Worm (Caenorhabditis elegans): ENCODE results near the gene algn-9.

Gene algn-9

DNA sequence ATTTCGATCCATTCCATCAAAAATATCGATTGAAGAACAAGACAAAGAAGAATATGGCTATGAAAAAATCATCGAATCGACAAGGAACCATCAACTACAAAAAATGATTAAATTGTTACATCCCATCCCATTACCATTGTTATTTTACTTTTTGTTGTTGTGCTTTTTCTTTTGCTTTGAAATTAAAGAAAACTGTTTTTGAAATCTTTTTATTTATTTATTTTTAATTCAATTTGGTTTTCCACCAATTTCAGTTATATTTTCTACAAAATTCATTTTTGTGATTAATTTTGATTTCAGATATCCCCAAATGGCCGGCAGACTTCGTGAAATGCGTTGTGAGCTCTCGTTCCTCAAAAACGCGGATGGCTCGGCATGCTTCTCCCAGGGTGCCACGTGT is 8.3 kb downstream of the algn-9 start, which contains the start of gene crn-5:
Gene crn-5, plus strand, starts transcription at position 301 of the 400 bp plus-strand sequence.
- TF ChIP-seq zag-1 (tag; optimal IDR thresholded peaks at IDR 0.05) (no peak), nhr-20 (tag; optimal IDR thresholded peaks at IDR 0.05) (no peak), lin-14 (GFP tag; optimal IDR thresholded peaks at IDR 0.05) (no peak), hlh-17 (GFP tag; optimal IDR thresholded peaks at IDR 0.05; ENCODE audit: borderline replicate concordance) (no peak), isw-1 (GFP tag; IDR thresholded peaks at IDR 0.05) (no peak), ets-5 (GFP tag; IDR thresholded peaks at IDR 0.05) (no peak), hpl-2 (GFP tag; optimal IDR thresholded peaks at IDR 0.05) (no peak), unc-98 (GFP tag; IDR thresholded peaks at IDR 0.05) (no peak), ama-1 (optimal IDR thresholded peaks at IDR 0.05) (no peak), sox-4 (tag; optimal IDR thresholded peaks at IDR 0.05) (no peak), elt-3 (tag; optimal IDR thresholded peaks at IDR 0.05) (no peak), alr-1 (tag; optimal IDR thresholded peaks at IDR 0.05; ENCODE audit: borderline replicate concordance) (no peak), lin-39 (tag; optimal IDR thresholded peaks at IDR 0.05) (no peak), swsn-7 (tag; optimal IDR thresholded peaks at IDR 0.05) (no peak), C16A3.4 (tag; optimal IDR thresholded peaks at IDR 0.05) (no peak), lin-35 (GFP tag; optimal IDR thresholded peaks at IDR 0.05) (no peak), Y116A8C.19 (tag; optimal IDR thresholded peaks at IDR 0.05; ENCODE audit: borderline replicate concordance) (no peak), unc-62 (GFP tag; optimal IDR thresholded peaks at IDR 0.05) (no peak)

DNA sequence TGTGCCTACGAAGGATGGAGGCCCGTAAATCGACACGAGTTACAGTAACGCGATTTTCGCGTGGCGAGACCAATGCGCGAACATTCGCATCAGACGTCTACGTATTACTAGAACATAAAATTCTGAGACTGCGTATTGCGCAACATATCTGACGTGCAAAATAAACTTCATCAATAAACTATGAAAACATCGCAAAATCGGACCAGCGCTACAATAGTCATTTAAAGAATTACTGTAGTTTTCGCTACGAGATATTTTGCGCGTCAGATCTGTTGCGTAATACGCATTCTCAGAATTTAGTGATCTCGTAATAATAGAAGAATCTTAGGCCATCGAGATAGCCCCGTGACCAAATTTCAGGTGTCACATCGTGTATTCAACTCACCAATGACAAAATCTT is 10.2 kb downstream of the algn-9 start:
- no peak for TF ChIP-seq fkh-10 (GFP tag; optimal IDR thresholded peaks at IDR 0.05)
- TF ChIP-seq alr-1 (tag; optimal IDR thresholded peaks at IDR 0.05; ENCODE audit: borderline replicate concordance) = no peak
- no peak for TF ChIP-seq nhr-76 (tag; optimal IDR thresholded peaks at IDR 0.05)
- no peak for TF ChIP-seq tbx-2 (tag; optimal IDR thresholded peaks at IDR 0.05)
- no peak for TF ChIP-seq hpl-2 (GFP tag; optimal IDR thresholded peaks at IDR 0.05)
- no peak for TF ChIP-seq lin-35 (GFP tag; optimal IDR thresholded peaks at IDR 0.05)
- no peak for TF ChIP-seq nhr-47 (tag; optimal IDR thresholded peaks at IDR 0.05)
- TF ChIP-seq lsy-2 (tag; optimal IDR thresholded peaks at IDR 0.05) = no peak
- no peak for TF ChIP-seq blmp-1 (tag; optimal IDR thresholded peaks at IDR 0.05)
- no peak for TF ChIP-seq swsn-7 (tag; optimal IDR thresholded peaks at IDR 0.05)
- TF ChIP-seq ceh-63 (GFP tag; optimal IDR thresholded peaks at IDR 0.05) = no peak
- TF ChIP-seq xbp-1 (tag; optimal IDR thresholded peaks at IDR 0.05) = no peak
- TF ChIP-seq egl-13 (tag; optimal IDR thresholded peaks at IDR 0.05) = no peak
- no peak for TF ChIP-seq nhr-20 (tag; optimal IDR thresholded peaks at IDR 0.05)
- no peak for TF ChIP-seq snpc-4 (tag; optimal IDR thresholded peaks at IDR 0.05)
- no peak for TF ChIP-seq nhr-12 (tag; optimal IDR thresholded peaks at IDR 0.05)
- no peak for TF ChIP-seq hlh-4 (tag; optimal IDR thresholded peaks at IDR 0.05)
- no peak for TF ChIP-seq ceh-82 (tag; optimal IDR thresholded peaks at IDR 0.05)
- no peak for TF ChIP-seq lin-15B (tag; optimal IDR thresholded peaks at IDR 0.05)
- TF ChIP-seq pax-3 (tag; optimal IDR thresholded peaks at IDR 0.05) = no peak

DNA sequence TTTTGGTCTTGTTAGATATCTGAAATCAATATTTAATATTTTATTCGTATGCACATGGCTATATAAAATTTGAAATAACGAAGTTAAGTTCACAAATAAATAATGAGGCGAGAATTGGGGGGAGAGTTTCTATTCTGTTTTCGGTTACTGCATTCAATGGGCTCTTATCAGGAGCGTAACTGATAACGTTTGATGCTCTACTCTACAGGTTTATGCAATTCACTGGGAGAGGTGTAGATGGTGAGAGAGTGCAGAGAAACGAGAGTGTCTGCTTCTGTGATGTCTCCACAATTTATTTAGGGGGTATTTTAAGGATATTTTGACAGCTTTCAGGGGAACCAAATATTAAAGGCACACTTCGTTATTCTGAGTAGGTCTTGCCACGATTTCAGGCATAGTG is 10.6 kb downstream of the algn-9 start, which contains the start of gene C14A4.6:
Gene C14A4.6, minus strand, starts transcription at position 19 of the 400 bp plus-strand sequence.
- no peak for TF ChIP-seq sox-4 (tag; optimal IDR thresholded peaks at IDR 0.05)
- no peak for TF ChIP-seq ceh-88 (GFP tag; IDR thresholded peaks at IDR 0.05)
- TF ChIP-seq nhr-77 (tag; optimal IDR thresholded peaks at IDR 0.05) = no peak
- TF ChIP-seq ama-1 (optimal IDR thresholded peaks at IDR 0.05) = no peak
- peak; percentile 79 for TF ChIP-seq elt-2 (tag; optimal IDR thresholded peaks at IDR 0.05)
- TF ChIP-seq snu-23 (GFP tag; optimal IDR thresholded peaks at IDR 0.05) = no peak
- no peak for TF ChIP-seq unc-130 (tag; optimal IDR thresholded peaks at IDR 0.05)
- no peak for TF ChIP-seq sptf-1 (tag; optimal IDR thresholded peaks at IDR 0.05)
- peak in 1 of 2 experiments; percentile 46 for TF ChIP-seq lin-35 (GFP tag; optimal IDR thresholded peaks at IDR 0.05)
- no peak for TF ChIP-seq nhr-71 (tag; optimal IDR thresholded peaks at IDR 0.05)
- no peak for TF ChIP-seq irx-1 (tag; optimal IDR thresholded peaks at IDR 0.05)
- no peak for TF ChIP-seq unc-86 (tag; optimal IDR thresholded peaks at IDR 0.05)
- peak; percentile 34 for TF ChIP-seq pqm-1 (tag; optimal IDR thresholded peaks at IDR 0.05)
- TF ChIP-seq nhr-11 (tag; optimal IDR thresholded peaks at IDR 0.05) = no peak
- no peak for TF ChIP-seq ceh-82 (tag; optimal IDR thresholded peaks at IDR 0.05)
- no peak for TF ChIP-seq zip-4 (GFP tag; optimal IDR thresholded peaks at IDR 0.05)

Measured in whole organism, L1 larva.